Worm (Caenorhabditis elegans) whole organism, late embryonic: Measurements from ENCODE around the gene F59B10.4.

ENCODE experiments used
- C38D4.7 ChIP-seq: fragments of 200-800 bp; sonication (Bioruptor generic); optimal IDR thresholded peaks from 2 replicates; lab custom pipeline; 2018; ENCODE audit warnings: mild to moderate bottlenecking, missing genetic modification characterization, moderate library complexity, missing compliant biosample characterization
- ahr-1 ChIP-seq: sonication (generic microtip); optimal IDR thresholded peaks from 2 replicates; lab custom pipeline; 2016; ENCODE audit warnings: missing genetic modification characterization, missing compliant biosample characterization
- ama-1 ChIP-seq: fragments of 150-350 bp; optimal IDR thresholded peaks from 2 replicates; lab custom pipeline; 2014
- ceh-18 ChIP-seq: sonication (generic microtip); optimal IDR thresholded peaks from 2 replicates; lab custom pipeline; 2016; ENCODE audit warnings: missing genetic modification characterization, missing compliant biosample characterization
- ceh-19 ChIP-seq: fragments of 200-800 bp; sonication (Bioruptor generic); optimal IDR thresholded peaks from 2 replicates; lab custom pipeline; 2018; ENCODE audit warnings: mild to moderate bottlenecking, missing genetic modification characterization, missing compliant biosample characterization
- ceh-2 ChIP-seq: sonication (generic microtip); optimal IDR thresholded peaks from 2 replicates; lab custom pipeline; 2016; ENCODE audit warnings: missing genotype, missing genetic modification characterization, missing compliant biosample characterization
- ceh-30 ChIP-seq: fragments of 150-350 bp; optimal IDR thresholded peaks from 2 replicates; lab custom pipeline; 2014; ENCODE audit warnings: missing biosample characterization, missing genetic modification characterization
- ceh-31 ChIP-seq: sonication (generic microtip); optimal IDR thresholded peaks from 2 replicates; lab custom pipeline; 2016; ENCODE audit warnings: missing genetic modification characterization, missing compliant biosample characterization
- ceh-34 ChIP-seq: sonication (generic microtip); optimal IDR thresholded peaks from 2 replicates; lab custom pipeline; 2016; ENCODE audit warnings: mild to moderate bottlenecking, missing genetic modification characterization, missing compliant biosample characterization
- ceh-48 ChIP-seq: sonication (generic microtip); optimal IDR thresholded peaks from 2 replicates; lab custom pipeline; 2016; ENCODE audit warnings: missing genetic modification characterization, inconsistent platforms, missing compliant biosample characterization
- ceh-6 ChIP-seq: fragments of 200-800 bp; sonication (Bioruptor generic); optimal IDR thresholded peaks from 2 replicates; lab custom pipeline; 2018; ENCODE audit warnings: mild to moderate bottlenecking, missing genetic modification characterization, missing compliant biosample characterization
- ceh-9 ChIP-seq: sonication (generic microtip); optimal IDR thresholded peaks from 2 replicates; lab custom pipeline; 2016; ENCODE audit warnings: mild to moderate bottlenecking, missing genetic modification characterization, inconsistent platforms, missing compliant biosample characterization
- che-1 ChIP-seq: sonication (generic microtip); optimal IDR thresholded peaks from 2 replicates; lab custom pipeline; 2016; ENCODE audit warnings: mild to moderate bottlenecking, missing genetic modification characterization, missing compliant biosample characterization
- dmd-4 ChIP-seq: sonication (generic microtip); optimal IDR thresholded peaks from 2 replicates; lab custom pipeline; 2016; ENCODE audit warnings: borderline replicate concordance, missing genetic modification characterization, missing compliant biosample characterization
- dve-1 ChIP-seq: sonication (generic microtip); optimal IDR thresholded peaks from 2 replicates; lab custom pipeline; 2017; ENCODE audit warnings: antibody characterized with exemption, mild to moderate bottlenecking, missing genetic modification characterization, missing compliant biosample characterization
- elt-2 ChIP-seq: sonication (generic microtip); optimal IDR thresholded peaks from 2 replicates; lab custom pipeline; 2016; ENCODE audit warnings: missing genetic modification reagents, missing genetic modification characterization, missing compliant biosample characterization
- elt-4 ChIP-seq: sonication (generic microtip); optimal IDR thresholded peaks from 2 replicates; lab custom pipeline; 2016; ENCODE audit warnings: missing genetic modification characterization, missing compliant biosample characterization
- ets-4 ChIP-seq: sonication (generic microtip); optimal IDR thresholded peaks from 2 replicates; lab custom pipeline; 2016; ENCODE audit warnings: missing genetic modification characterization, missing compliant biosample characterization
- eyg-1 ChIP-seq: sonication (generic microtip); optimal IDR thresholded peaks from 2 replicates; lab custom pipeline; 2016; ENCODE audit warnings: missing genotype, missing genetic modification characterization, missing compliant biosample characterization
- fax-1 ChIP-seq: sonication (generic microtip); optimal IDR thresholded peaks from 2 replicates; lab custom pipeline; 2016; ENCODE audit warnings: missing genotype, missing genetic modification characterization, missing compliant biosample characterization
- fkh-10 ChIP-seq: fragments of 150-350 bp; optimal IDR thresholded peaks from 2 replicates; lab custom pipeline; 2014; ENCODE audit warnings: missing biosample characterization, missing genetic modification reagents, missing genetic modification characterization
- fkh-6 ChIP-seq: sonication (generic microtip); optimal IDR thresholded peaks from 2 replicates; lab custom pipeline; 2016; ENCODE audit warnings: missing genetic modification characterization, missing compliant biosample characterization
- gmeb-2 ChIP-seq: sonication (generic microtip); optimal IDR thresholded peaks from 2 replicates; lab custom pipeline; 2016; ENCODE audit warnings: missing genetic modification characterization, inconsistent platforms, missing compliant biosample characterization
- hlh-13 ChIP-seq: fragments of 200-800 bp; sonication (Bioruptor generic); optimal IDR thresholded peaks from 2 replicates; lab custom pipeline; 2018; ENCODE audit warnings: mild to moderate bottlenecking, missing genetic modification characterization, missing compliant biosample characterization
- hlh-15 ChIP-seq: sonication (generic microtip); optimal IDR thresholded peaks from 2 replicates; lab custom pipeline; 2016; ENCODE audit warnings: missing genetic modification characterization, missing compliant biosample characterization
- hlh-30 ChIP-seq: sonication (generic microtip); optimal IDR thresholded peaks from 2 replicates; lab custom pipeline; 2017; ENCODE audit warnings: antibody characterized with exemption, missing genetic modification characterization, missing compliant biosample characterization; ENCODE audit not compliant: insufficient read depth
- hlh-6 ChIP-seq: sonication (generic microtip); optimal IDR thresholded peaks from 2 replicates; lab custom pipeline; 2016; ENCODE audit warnings: missing genotype, missing genetic modification characterization, missing compliant biosample characterization
- lim-6 ChIP-seq: sonication (generic microtip); optimal IDR thresholded peaks from 2 replicates; lab custom pipeline; 2016; ENCODE audit warnings: missing genetic modification characterization, missing compliant biosample characterization
- mec-3 ChIP-seq: sonication (generic microtip); optimal IDR thresholded peaks from 2 replicates; lab custom pipeline; 2016; ENCODE audit warnings: borderline replicate concordance, missing genetic modification characterization, missing compliant biosample characterization
- nhr-11 ChIP-seq: fragments of 150-350 bp; optimal IDR thresholded peaks from 2 replicates; lab custom pipeline; 2014; ENCODE audit warnings: missing biosample characterization, missing genetic modification characterization
- nhr-232 ChIP-seq: sonication (generic microtip); optimal IDR thresholded peaks from 2 replicates; lab custom pipeline; 2016; ENCODE audit warnings: missing genetic modification characterization, missing compliant biosample characterization
- npax-4 ChIP-seq: sonication (generic microtip); optimal IDR thresholded peaks from 2 replicates; lab custom pipeline; 2016; ENCODE audit warnings: missing genetic modification characterization, missing compliant biosample characterization
- odd-2 ChIP-seq: sonication (generic microtip); optimal IDR thresholded peaks from 2 replicates; lab custom pipeline; 2017; ENCODE audit warnings: antibody characterized with exemption, mild to moderate bottlenecking, missing genetic modification characterization, missing compliant biosample characterization
- pax-1 ChIP-seq: fragments of 150-350 bp; optimal IDR thresholded peaks from 2 replicates; lab custom pipeline; 2014; ENCODE audit warnings: missing biosample characterization, missing genetic modification characterization
- pha-4 ChIP-seq: fragments of 150-350 bp; optimal IDR thresholded peaks from 2 replicates; lab custom pipeline; 2018; ENCODE audit warnings: missing biosample characterization, missing genetic modification reagents, missing genetic modification characterization
- pros-1 ChIP-seq: fragments of 150-350 bp; optimal IDR thresholded peaks from 2 replicates; lab custom pipeline; 2014; ENCODE audit warnings: missing biosample characterization, missing genetic modification reagents, missing genetic modification characterization
- ref-2 ChIP-seq: sonication (generic microtip); optimal IDR thresholded peaks from 2 replicates; lab custom pipeline; 2016; ENCODE audit warnings: missing genetic modification characterization, missing compliant biosample characterization
- rnt-1 ChIP-seq: sonication (generic microtip); optimal IDR thresholded peaks from 2 replicates; lab custom pipeline; 2016; ENCODE audit warnings: missing genetic modification characterization, missing compliant biosample characterization
- sox-2 ChIP-seq: fragments of 200-800 bp; sonication (Bioruptor generic); IDR thresholded peaks from 2 replicates; pipeline ENCODE4 v1.3.6; 2022; ENCODE audit warnings: missing genetic modification reagents, missing genetic modification characterization, missing compliant biosample characterization
- tbx-7 ChIP-seq: sonication (generic microtip); optimal IDR thresholded peaks from 2 replicates; lab custom pipeline; 2016; ENCODE audit warnings: missing genotype, missing genetic modification characterization, missing compliant biosample characterization
- unc-42 ChIP-seq: sonication (generic microtip); optimal IDR thresholded peaks from 2 replicates; lab custom pipeline; 2016; ENCODE audit warnings: missing genotype, missing genetic modification characterization, missing compliant biosample characterization
- unc-55 ChIP-seq: sonication (generic microtip); optimal IDR thresholded peaks from 2 replicates; lab custom pipeline; 2017; ENCODE audit warnings: missing biosample characterization, missing genetic modification reagents, missing genetic modification characterization
- unc-86 ChIP-seq: sonication (generic microtip); optimal IDR thresholded peaks from 2 replicates; lab custom pipeline; 2016; ENCODE audit warnings: missing genetic modification characterization, missing compliant biosample characterization
- zip-5 ChIP-seq: sonication (generic microtip); optimal IDR thresholded peaks from 2 replicates; lab custom pipeline; 2016; ENCODE audit warnings: missing genetic modification characterization, missing compliant biosample characterization
- ztf-16 ChIP-seq: sonication (generic microtip); optimal IDR thresholded peaks from 2 replicates; lab custom pipeline; 2017; ENCODE audit warnings: missing genetic modification characterization, missing compliant biosample characterization

Gene F59B10.4

ce11 chrII:10519017-10519416 lies at the start of gene F59B10.4:
Gene F59B10.4, minus strand, starts transcription at chrII:10519117.
- TF ChIP-seq ceh-30 (tag; lab: Kevin White, UChicago): no peak
- TF ChIP-seq pros-1 (tag; lab: Kevin White, UChicago): no peak
- TF ChIP-seq ceh-2 (tag; lab: Kevin White, UChicago): no peak
- no peak for TF ChIP-seq ama-1 (lab: Kevin White, UChicago)
- no peak for TF ChIP-seq hlh-15
- no peak for TF ChIP-seq rnt-1 (tag; lab: Kevin White, UChicago)
- TF ChIP-seq ceh-19 (GFP tag; lab: Kevin White, UChicago): no peak
- no peak for TF ChIP-seq unc-42 (tag; lab: Kevin White, UChicago)
- no peak for TF ChIP-seq odd-2 (tag; lab: Kevin White, UChicago)

ce11 chrII:10566458-10566857 lies 47.5 kb upstream of the F59B10.4 start:
- no peak for TF ChIP-seq pros-1 (tag; lab: Kevin White, UChicago)
- TF ChIP-seq ets-4 (tag; lab: Kevin White, UChicago): no peak
- TF ChIP-seq ama-1 (lab: Kevin White, UChicago): no peak
- no peak for TF ChIP-seq odd-2 (tag; lab: Kevin White, UChicago)

- TF ChIP-seq ceh-9 (tag; lab: Kevin White, UChicago): no peak
- no peak for TF ChIP-seq eyg-1
- TF ChIP-seq nhr-232 (tag; lab: Kevin White, UChicago): no peak
- no peak for TF ChIP-seq rnt-1 (tag; lab: Kevin White, UChicago)
- no peak for TF ChIP-seq tbx-7 (tag; lab: Kevin White, UChicago)
- no peak for TF ChIP-seq hlh-30 (tag; lab: Kevin White, UChicago)
- TF ChIP-seq gmeb-2 (tag; lab: Kevin White, UChicago): no peak
- TF ChIP-seq ceh-48 (tag; lab: Kevin White, UChicago): no peak
- no peak for TF ChIP-seq ceh-2 (tag; lab: Kevin White, UChicago)
- no peak for TF ChIP-seq che-1 (tag; lab: Kevin White, UChicago)
- no peak for TF ChIP-seq elt-4 (tag; lab: Kevin White, UChicago)
- TF ChIP-seq hlh-6 (tag; lab: Kevin White, UChicago): no peak
- no peak for TF ChIP-seq dve-1 (tag; lab: Kevin White, UChicago)
- TF ChIP-seq ceh-18 (tag; lab: Kevin White, UChicago): no peak
- no peak for TF ChIP-seq ahr-1 (tag; lab: Kevin White, UChicago)
- TF ChIP-seq C38D4.7 (GFP tag; lab: Kevin White, UChicago): no peak
- no peak for TF ChIP-seq unc-42 (tag; lab: Kevin White, UChicago)
- TF ChIP-seq elt-2: no peak
These were observed 45.7 kb upstream of the F59B10.4 start, which contains the start of the genes C06A1.6 and C06A1.7 for ce11 chrII:10564578-10564977. Gene C06A1.6, minus strand, starts transcription at chrII:10564678. Gene C06A1.7, plus strand, starts transcription at chrII:10564891.

- TF ChIP-seq lim-6 (tag; lab: Kevin White, UChicago) (peak; percentile 89), dmd-4 (peak; percentile 70), hlh-15 (peak; percentile 35), fax-1 (tag; lab: Kevin White, UChicago) (peak; percentile 72), fkh-6 (peak; percentile 24), mec-3 (tag; lab: Kevin White, UChicago) (no peak), ceh-30 (tag; lab: Kevin White, UChicago) (peak; percentile 95), npax-4 (tag; lab: Kevin White, UChicago) (peak; percentile 20), unc-55 (peak; percentile 95), ceh-6 (peak; percentile 68), ref-2 (tag; lab: Kevin White, UChicago) (peak; percentile 99), rnt-1 (tag; lab: Kevin White, UChicago) (peak; percentile 98), pha-4 (no peak), sox-2 (GFP tag; lab: Robert Waterston, UW) (peak; percentile 86), nhr-11 (tag; lab: Kevin White, UChicago) (peak; percentile 100), unc-86 (tag; lab: Kevin White, UChicago) (peak; percentile 97), ceh-34 (tag; lab: Kevin White, UChicago) (peak; percentile 99), ceh-31 (tag; lab: Kevin White, UChicago) (peak; percentile 98), pax-1 (tag; lab: Kevin White, UChicago) (peak; percentile 96), fkh-10 (GFP tag; lab: Kevin White, UChicago) (peak; percentile 92), ahr-1 (tag; lab: Kevin White, UChicago) (peak; percentile 61), odd-2 (tag; lab: Kevin White, UChicago) (no peak), zip-5 (tag; lab: Kevin White, UChicago) (peak; percentile 30), tbx-7 (tag; lab: Kevin White, UChicago) (peak; percentile 68), ztf-16 (tag; lab: Kevin White, UChicago) (peak; percentile 91), hlh-13 (GFP tag; lab: Kevin White, UChicago) (peak; percentile 24), pros-1 (tag; lab: Kevin White, UChicago) (peak; percentile 91), elt-2 (peak; percentile 96), hlh-6 (tag; lab: Kevin White, UChicago) (peak; percentile 35), ama-1 (lab: Kevin White, UChicago) (no peak), ets-4 (tag; lab: Kevin White, UChicago) (peak; percentile 95), dve-1 (tag; lab: Kevin White, UChicago) (peak; percentile 99)
These were observed 44.5 kb upstream of the F59B10.4 start, which contains the start of gene cdc-48.1 for ce11 chrII:10563368-10563767. Gene cdc-48.1, minus strand, starts transcription at chrII:10563407.
